Worm (Caenorhabditis elegans) whole organism, L1 larva: Measurements from ENCODE around the gene col-87.

Experiments used
- F16B12.6 ChIP-seq: fragments of 150-350 bp; optimal IDR thresholded peaks from 2 replicates; lab custom pipeline; 2014; ENCODE audit warnings: missing biosample characterization, missing genetic modification characterization
- alr-1 ChIP-seq: fragments of 200-800 bp; sonication (Bioruptor generic); optimal IDR thresholded peaks from 2 replicates; lab custom pipeline; 2018; ENCODE audit warnings: borderline replicate concordance, mild to moderate bottlenecking, missing genetic modification characterization, missing compliant biosample characterization
- aly-2 ChIP-seq: fragments of 150-350 bp; optimal IDR thresholded peaks from 2 replicates; lab custom pipeline; 2014; ENCODE audit warnings: missing biosample characterization, missing genetic modification characterization
- blmp-1 ChIP-seq: fragments of 150-350 bp; optimal IDR thresholded peaks from 2 replicates; lab custom pipeline; 2014; ENCODE audit warnings: missing biosample characterization, missing genetic modification characterization
- ceh-8 ChIP-seq: fragments of 200-800 bp; sonication (Bioruptor generic); optimal IDR thresholded peaks from 2 replicates; lab custom pipeline; 2018; ENCODE audit warnings: mild to moderate bottlenecking, missing genetic modification characterization, moderate library complexity, missing compliant biosample characterization
- dsc-1 ChIP-seq: sonication (generic microtip); optimal IDR thresholded peaks from 2 replicates; lab custom pipeline; 2016; ENCODE audit warnings: mild to moderate bottlenecking, missing genetic modification characterization, missing compliant biosample characterization
- elt-2 ChIP-seq: sonication (generic microtip); optimal IDR thresholded peaks from 2 replicates; lab custom pipeline; 2016; ENCODE audit warnings: missing genetic modification characterization, mild to moderate bottlenecking, inconsistent platforms, missing compliant biosample characterization, missing genetic modification reagents
- fkh-10 ChIP-seq: sonication (generic microtip); optimal IDR thresholded peaks from 2 replicates; lab custom pipeline; 2017; ENCODE audit warnings: missing biosample characterization, missing genetic modification reagents, missing genetic modification characterization
- fkh-4 ChIP-seq: sonication (generic microtip); optimal IDR thresholded peaks from 2 replicates; lab custom pipeline; 2016; ENCODE audit warnings: missing compliant biosample characterization, missing genetic modification characterization, borderline replicate concordance
- fos-1 ChIP-seq: fragments of 150-350 bp; optimal IDR thresholded peaks from 2 replicates; lab custom pipeline; 2014; ENCODE audit warnings: missing biosample characterization, missing genetic modification characterization
- grh-1 ChIP-seq: fragments of 200-800 bp; sonication (Bioruptor generic); IDR thresholded peaks from 2 replicates; pipeline ENCODE4 v1.3.6; 2022; ENCODE audit warnings: missing genetic modification reagents, missing genetic modification characterization, missing compliant biosample characterization
- hlh-4 ChIP-seq: sonication (generic microtip); optimal IDR thresholded peaks from 2 replicates; lab custom pipeline; 2016; ENCODE audit warnings: mild to moderate bottlenecking, missing genetic modification characterization, missing compliant biosample characterization
- hpl-2 ChIP-seq: fragments of 150-350 bp; optimal IDR thresholded peaks from 2 replicates; lab custom pipeline; 2014; ENCODE audit warnings: missing biosample characterization, missing genetic modification reagents, missing genetic modification characterization
- jun-1 ChIP-seq: fragments of 150-350 bp; optimal IDR thresholded peaks from 2 replicates; lab custom pipeline; 2014; ENCODE audit warnings: missing biosample characterization, missing genetic modification reagents, missing genetic modification characterization
- lin-13 ChIP-seq: fragments of 150-350 bp; optimal IDR thresholded peaks from 2 replicates; lab custom pipeline; 2014; ENCODE audit warnings: missing biosample characterization, missing genetic modification reagents, missing genetic modification characterization
- lin-35 ChIP-seq, 2 experiments: fragments of 150-350 bp; optimal IDR thresholded peaks; 2 replicates each; lab custom pipeline; 2014; ENCODE audit warnings: missing biosample characterization in 2 of 2, missing genetic modification characterization in 2 of 2, missing genetic modification reagents in 2 of 2
- lin-39 ChIP-seq: fragments of 150-350 bp; optimal IDR thresholded peaks from 2 replicates; lab custom pipeline; 2014; ENCODE audit warnings: missing biosample characterization, missing genetic modification reagents, missing genetic modification characterization
- lsy-2 ChIP-seq, 2 experiments: fragments of 150-350 bp; optimal IDR thresholded peaks; 2 replicates each; lab custom pipeline; 2014; ENCODE audit warnings: missing biosample characterization in 2 of 2, missing genetic modification characterization in 2 of 2
- mdl-1 ChIP-seq, 2 experiments: fragments of 150-350 bp; optimal IDR thresholded peaks; 2 replicates each; lab custom pipeline; 2014 to 2017; ENCODE audit warnings: missing biosample characterization in 2 of 2, missing genetic modification characterization in 2 of 2, inconsistent platforms in 1 of 2
- mep-1 ChIP-seq: fragments of 150-350 bp; optimal IDR thresholded peaks from 2 replicates; lab custom pipeline; 2014; ENCODE audit warnings: missing biosample characterization, missing genetic modification characterization
- nhr-47 ChIP-seq: sonication (generic microtip); optimal IDR thresholded peaks from 2 replicates; lab custom pipeline; 2016; ENCODE audit warnings: mild to moderate bottlenecking, missing genetic modification characterization, moderate library complexity, missing compliant biosample characterization
- nhr-76 ChIP-seq: sonication (generic microtip); optimal IDR thresholded peaks from 2 replicates; lab custom pipeline; 2017; ENCODE audit warnings: missing biosample characterization, missing genetic modification characterization
- nhr-84 ChIP-seq: sonication (generic microtip); optimal IDR thresholded peaks from 2 replicates; lab custom pipeline; 2017; ENCODE audit warnings: missing biosample characterization, missing genetic modification characterization
- nhr-85 ChIP-seq: sonication (generic microtip); peaks from one replicate; lab custom pipeline; 2016; ENCODE audit warnings: missing genetic modification characterization, inconsistent platforms, missing compliant biosample characterization
- nhr-90 ChIP-seq: sonication (generic microtip); optimal IDR thresholded peaks from 2 replicates; lab custom pipeline; 2016; ENCODE audit warnings: mild to moderate bottlenecking, missing genetic modification characterization, missing compliant biosample characterization; ENCODE audit not compliant: poor library complexity
- rnt-1 ChIP-seq: sonication (generic microtip); optimal IDR thresholded peaks from 2 replicates; lab custom pipeline; 2016; ENCODE audit warnings: mild to moderate bottlenecking, missing genetic modification characterization, moderate library complexity, missing compliant biosample characterization
- snpc-4 ChIP-seq: fragments of 150-350 bp; optimal IDR thresholded peaks from 2 replicates; lab custom pipeline; 2014; ENCODE audit warnings: missing biosample characterization, missing genetic modification characterization
- snu-23 ChIP-seq: sonication (generic microtip); optimal IDR thresholded peaks from 2 replicates; lab custom pipeline; 2016; ENCODE audit warnings: missing genetic modification characterization, missing compliant biosample characterization
- sox-4 ChIP-seq: sonication (generic microtip); optimal IDR thresholded peaks from 2 replicates; lab custom pipeline; 2016; ENCODE audit warnings: missing genetic modification characterization, missing compliant biosample characterization
- tlp-1 ChIP-seq: fragments of 150-350 bp; optimal IDR thresholded peaks from 2 replicates; lab custom pipeline; 2014; ENCODE audit warnings: missing biosample characterization, missing genetic modification characterization
- unc-130 ChIP-seq: fragments of 150-350 bp; optimal IDR thresholded peaks from 2 replicates; lab custom pipeline; 2017; ENCODE audit warnings: missing biosample characterization, missing genetic modification characterization, inconsistent platforms
- unc-86 ChIP-seq: sonication (generic microtip); optimal IDR thresholded peaks from 2 replicates; lab custom pipeline; 2016; ENCODE audit warnings: missing genetic modification characterization, missing compliant biosample characterization
- zip-4 ChIP-seq: fragments of 200-800 bp; sonication (Bioruptor generic); optimal IDR thresholded peaks from 2 replicates; lab custom pipeline; 2018; ENCODE audit warnings: mild to moderate bottlenecking, missing genetic modification characterization, moderate library complexity, missing compliant biosample characterization
- ztf-11 ChIP-seq, 2 experiments: sonication (generic microtip); optimal IDR thresholded peaks; 2 replicates each; lab custom pipeline; 2016 to 2017; ENCODE audit warnings: missing genetic modification characterization in 2 of 2, missing biosample characterization in 1 of 2, missing compliant biosample characterization in 1 of 2
- ztf-4 ChIP-seq: fragments of 150-350 bp; optimal IDR thresholded peaks from 2 replicates; lab custom pipeline; 2014; ENCODE audit warnings: missing biosample characterization, missing genetic modification characterization

The col-87 gene

DNA sequence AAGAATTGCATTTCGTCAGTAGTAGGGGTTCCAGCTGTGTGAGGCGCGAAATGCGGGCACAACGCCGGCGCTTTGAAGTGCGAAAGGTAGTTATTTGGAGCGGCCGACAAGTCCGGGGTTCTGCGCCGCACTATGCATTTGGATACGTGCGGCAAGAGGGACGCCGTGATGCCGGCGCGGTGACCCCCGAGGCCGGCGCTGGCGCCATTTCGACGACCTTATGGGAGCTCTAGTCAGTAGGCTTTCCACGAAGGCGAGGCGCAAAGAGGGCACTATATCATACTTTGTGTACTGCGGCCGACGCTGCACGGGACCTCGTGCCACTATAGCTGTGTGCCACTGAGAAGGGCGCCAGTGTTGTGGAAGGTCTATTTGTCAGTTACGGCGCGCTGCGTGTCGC, 2.3 kb upstream of the col-87 start:
- TF ChIP-seq unc-130 (tag; lab: Kevin White, UChicago), result no peak
- TF ChIP-seq nhr-47 (tag; lab: Kevin White, UChicago), result no peak
- no peak for TF ChIP-seq rnt-1 (tag; lab: Kevin White, UChicago)
- TF ChIP-seq snpc-4 (tag; lab: Kevin White, UChicago), result peak; percentile 4
- TF ChIP-seq, all 84 proteins: peak for 1

DNA sequence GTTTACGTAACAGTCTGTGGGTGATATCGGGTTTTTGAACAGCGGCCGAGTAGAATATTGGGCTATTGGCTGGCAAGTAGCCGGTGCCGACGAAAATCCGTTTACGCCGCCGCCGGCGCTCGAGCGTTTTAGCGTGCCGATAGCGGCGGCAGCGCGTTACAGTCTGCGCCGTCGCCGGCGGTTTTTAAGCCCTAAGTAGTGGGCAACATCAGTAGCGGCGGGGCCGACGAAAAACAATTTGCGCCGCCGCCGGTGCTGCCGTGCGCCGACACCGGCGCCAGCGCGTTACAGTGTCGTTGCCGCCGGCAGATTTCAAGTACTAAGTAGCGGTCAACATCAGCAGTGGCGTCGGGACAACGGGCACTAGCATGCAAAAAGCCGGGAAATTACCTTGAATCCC, 1.4 kb upstream of the col-87 start:
- no peak for TF ChIP-seq hlh-4 (tag; lab: Kevin White, UChicago)

ce11 chrII:14091182-14091581, 3.3 kb downstream of the col-87 start:
- no peak for TF ChIP-seq blmp-1 (tag; lab: Kevin White, UChicago)
- no peak for TF ChIP-seq rnt-1 (tag; lab: Kevin White, UChicago)
- TF ChIP-seq dsc-1 (tag; lab: Kevin White, UChicago), result no peak
- TF ChIP-seq hpl-2 (GFP tag; lab: Kevin White, UChicago), result no peak
- TF ChIP-seq lsy-2 (tag; optimal IDR thresholded peaks at IDR 0.05; lab: Kevin White, UChicago), result no peak
- TF ChIP-seq F16B12.6, result no peak
- no peak for TF ChIP-seq lin-35 (GFP tag; optimal IDR thresholded peaks at IDR 0.05; lab: Kevin White, UChicago)
- no peak for TF ChIP-seq fkh-10 (GFP tag; lab: Kevin White, UChicago)
- no peak for TF ChIP-seq nhr-84 (tag; lab: Kevin White, UChicago)
- no peak for TF ChIP-seq mep-1 (tag; lab: Kevin White, UChicago)
- no peak for TF ChIP-seq unc-130 (tag; lab: Kevin White, UChicago)
- no peak for TF ChIP-seq aly-2 (tag; lab: Kevin White, UChicago)
- TF ChIP-seq grh-1 (GFP tag; lab: Robert Waterston, UW), result no peak
- no peak for TF ChIP-seq zip-4 (GFP tag; lab: Kevin White, UChicago)
- TF ChIP-seq snu-23 (GFP tag; lab: Kevin White, UChicago), result no peak

ce11 chrII:14089796-14090372, 4.6 kb downstream of the col-87 start:
- no peak for TF ChIP-seq lin-13 (GFP tag; lab: Kevin White, UChicago)
- TF ChIP-seq sox-4 (tag; lab: Kevin White, UChicago), result no peak
- no peak for TF ChIP-seq fos-1 (tag; lab: Kevin White, UChicago)
- TF ChIP-seq nhr-76 (tag; lab: Kevin White, UChicago), result no peak
- TF ChIP-seq elt-2 (tag; lab: Kevin White, UChicago), result no peak
- TF ChIP-seq lin-39, result no peak
- TF ChIP-seq unc-86 (tag; lab: Kevin White, UChicago), result no peak
- TF ChIP-seq nhr-90 (tag; lab: Kevin White, UChicago), result no peak
- no peak for TF ChIP-seq alr-1
- no peak for TF ChIP-seq jun-1 (tag; lab: Kevin White, UChicago)
- TF ChIP-seq fkh-4, result no peak
- no peak for TF ChIP-seq zip-4 (GFP tag; lab: Kevin White, UChicago)
- no peak for TF ChIP-seq tlp-1

ce11 chrII:14086931-14087330, 7.6 kb downstream of the col-87 start:
- TF ChIP-seq nhr-90 (tag; lab: Kevin White, UChicago) (no peak), ceh-8 (GFP tag; lab: Kevin White, UChicago) (peak; percentile 46)

DNA sequence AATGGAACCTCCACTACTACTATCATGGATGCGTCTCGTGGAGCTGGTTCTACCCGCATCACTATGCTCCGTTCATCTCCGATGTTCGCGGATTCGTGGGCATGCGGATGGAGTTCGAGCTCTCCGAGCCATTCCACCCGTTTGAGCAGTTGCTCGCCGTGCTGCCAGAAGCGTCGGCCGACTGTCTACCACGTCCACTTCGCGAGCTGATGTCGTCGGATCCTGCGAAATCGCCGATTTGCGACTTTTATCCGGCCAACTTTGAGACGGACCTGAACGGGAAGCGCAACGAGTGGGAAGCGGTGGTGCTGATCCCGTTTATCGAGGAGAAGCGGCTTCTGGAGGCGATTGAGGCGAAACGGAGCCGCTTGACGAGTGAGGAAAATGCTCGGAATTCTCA, 16.7 kb downstream of the col-87 start:
- no peak for TF ChIP-seq ztf-4 (tag; lab: Kevin White, UChicago)
- TF ChIP-seq sox-4 (tag; lab: Kevin White, UChicago), result no peak
- no peak for TF ChIP-seq lsy-2 (tag; optimal IDR thresholded peaks at IDR 0.05; lab: Kevin White, UChicago)
- TF ChIP-seq ztf-11 (tag; optimal IDR thresholded peaks at IDR 0.05; lab: Kevin White, UChicago), result no peak
- TF ChIP-seq grh-1 (GFP tag; lab: Robert Waterston, UW), result no peak
- TF ChIP-seq nhr-85, result no peak
- TF ChIP-seq mdl-1 (tag; optimal IDR thresholded peaks at IDR 0.05; lab: Kevin White, UChicago), result no peak
- TF ChIP-seq lin-35 (GFP tag; optimal IDR thresholded peaks at IDR 0.05; lab: Kevin White, UChicago), result no peak
- TF ChIP-seq hlh-4 (tag; lab: Kevin White, UChicago), result no peak
